Fruit fly (Drosophila melanogaster) whole organism, embryonic: ENCODE results near the gene CG4230.

Experiments
- Blimp-1 ChIP-seq: fragments of 200-800 bp; sonication (Bioruptor generic); optimal IDR thresholded peaks from 3 replicates; lab custom pipeline; 2018; ENCODE audit warnings: missing biosample characterization, missing genetic modification characterization, mild to moderate bottlenecking, moderate library complexity, missing genetic modification reagents
- CG10209 ChIP-seq: fragments of 200-800 bp; sonication (Bioruptor generic); optimal IDR thresholded peaks from 3 replicates; lab custom pipeline; 2017; ENCODE audit warnings: missing biosample characterization, mild to moderate bottlenecking, missing genetic modification characterization, missing genetic modification reagents
- CG11695 ChIP-seq: fragments of 200-800 bp; sonication (Bioruptor generic); IDR thresholded peaks from 3 replicates; pipeline ENCODE4 v1.3.6; 2022; ENCODE audit warnings: missing biosample characterization, missing genetic modification characterization
- CG1233 ChIP-seq: fragments of 200-800 bp; sonication (Bioruptor generic); optimal IDR thresholded peaks from 4 replicates; lab custom pipeline; 2018; ENCODE audit warnings: missing biosample characterization, mild to moderate bottlenecking, missing genetic modification characterization
- CG13296 ChIP-seq: fragments of 200-800 bp; sonication (Bioruptor generic); optimal IDR thresholded peaks from 3 replicates; lab custom pipeline; 2018; ENCODE audit warnings: missing biosample characterization, mild to moderate bottlenecking, missing genetic modification characterization
- CG14014 ChIP-seq: fragments of 200-800 bp; sonication (Bioruptor generic); IDR thresholded peaks from 2 replicates; pipeline ENCODE4 v1.3.6; 2022; ENCODE audit warnings: missing biosample characterization, missing genetic modification characterization
- CG1529 ChIP-seq: fragments of 200-800 bp; sonication (Bioruptor generic); optimal IDR thresholded peaks from 3 replicates; lab custom pipeline; 2018; ENCODE audit warnings: missing biosample characterization, missing genetic modification characterization
- CG1603 ChIP-seq: fragments of 200-800 bp; sonication (Bioruptor generic); optimal IDR thresholded peaks from 2 replicates; lab custom pipeline; 2019; ENCODE audit warnings: missing biosample characterization, mild to moderate bottlenecking, missing genetic modification characterization, moderate library complexity
- CG17328 ChIP-seq: fragments of 200-800 bp; sonication (Bioruptor generic); IDR thresholded peaks from 2 replicates; pipeline ENCODE4 v1.3.6; 2022; ENCODE audit warnings: missing biosample characterization, missing genetic modification characterization
- CG17359 ChIP-seq: fragments of 200-800 bp; sonication (Bioruptor generic); optimal IDR thresholded peaks from 3 replicates; lab custom pipeline; 2018; ENCODE audit warnings: missing biosample characterization, mild to moderate bottlenecking, missing genetic modification characterization, moderate library complexity
- CG17385 ChIP-seq: fragments of 200-800 bp; sonication (Bioruptor generic); optimal IDR thresholded peaks from 3 replicates; lab custom pipeline; 2018; ENCODE audit warnings: missing biosample characterization, mild to moderate bottlenecking, missing genetic modification characterization
- CG18599 ChIP-seq: fragments of 200-800 bp; sonication (Bioruptor generic); optimal IDR thresholded peaks from 3 replicates; lab custom pipeline; 2017; ENCODE audit warnings: missing biosample characterization, missing genetic modification characterization, mild to moderate bottlenecking, moderate library complexity, missing genetic modification reagents
- CG2199 ChIP-seq: fragments of 200-800 bp; sonication (Bioruptor generic); IDR thresholded peaks from 3 replicates; pipeline ENCODE4 v1.3.6; 2022; ENCODE audit warnings: missing biosample characterization, missing genetic modification characterization
- CG2202 ChIP-seq: fragments of 200-800 bp; sonication (Bioruptor generic); optimal IDR thresholded peaks from 2 replicates; lab custom pipeline; 2018; ENCODE audit warnings: missing biosample characterization, mild to moderate bottlenecking, missing genetic modification characterization
- CG2678 ChIP-seq: fragments of 200-800 bp; sonication (Bioruptor generic); optimal IDR thresholded peaks from 3 replicates; lab custom pipeline; 2019; ENCODE audit warnings: missing biosample characterization, mild to moderate bottlenecking, missing genetic modification characterization, moderate library complexity
- CG32767 ChIP-seq: fragments of 200-800 bp; sonication (Bioruptor generic); IDR thresholded peaks from 2 replicates; pipeline ENCODE4 v1.3.6; 2022; ENCODE audit warnings: missing biosample characterization, missing genetic modification characterization
- CG34376 ChIP-seq: fragments of 200-800 bp; sonication (Bioruptor generic); optimal IDR thresholded peaks from 2 replicates; lab custom pipeline; 2018; ENCODE audit warnings: missing biosample characterization, mild to moderate bottlenecking, missing genetic modification characterization
- CG5180 ChIP-seq: fragments of 200-800 bp; sonication (Bioruptor generic); optimal IDR thresholded peaks from 3 replicates; lab custom pipeline; 2017; ENCODE audit warnings: missing biosample characterization, missing genetic modification characterization, mild to moderate bottlenecking, moderate library complexity, missing genetic modification reagents
- CG7372 ChIP-seq: fragments of 200-800 bp; sonication (Bioruptor generic); IDR thresholded peaks from 2 replicates; pipeline ENCODE4 v1.3.6; 2022; ENCODE audit warnings: missing biosample characterization, missing genetic modification characterization
- CG8089 ChIP-seq: fragments of 200-800 bp; sonication (Bioruptor generic); optimal IDR thresholded peaks from 3 replicates; lab custom pipeline; 2016; ENCODE audit warnings: missing biosample characterization, missing genetic modification characterization
- Camta ChIP-seq: fragments of 200-800 bp; sonication (Bioruptor generic); optimal IDR thresholded peaks from 2 replicates; lab custom pipeline; 2016; ENCODE audit warnings: missing biosample characterization, missing genetic modification characterization
- HLHmδ ChIP-seq: fragments of 200-800 bp; sonication (Bioruptor generic); optimal IDR thresholded peaks from 2 replicates; lab custom pipeline; 2018; ENCODE audit warnings: missing biosample characterization, mild to moderate bottlenecking, missing genetic modification characterization, moderate library complexity
- Meics ChIP-seq: fragments of 200-800 bp; sonication (Bioruptor generic); optimal IDR thresholded peaks from 2 replicates; lab custom pipeline; 2017; ENCODE audit warnings: missing biosample characterization, mild to moderate bottlenecking, missing genetic modification characterization
- NfI ChIP-seq: fragments of 200-800 bp; sonication (Bioruptor generic); optimal IDR thresholded peaks from 3 replicates; lab custom pipeline; 2018; ENCODE audit warnings: missing biosample characterization, mild to moderate bottlenecking, missing genetic modification characterization, moderate library complexity
- PHDP ChIP-seq: fragments of 200-800 bp; sonication (Bioruptor generic); optimal IDR thresholded peaks from 3 replicates; lab custom pipeline; 2018; ENCODE audit warnings: missing biosample characterization, mild to moderate bottlenecking, missing genetic modification characterization, moderate library complexity
- Pdp1 ChIP-seq, 2 experiments: fragments of 200-800 bp; sonication (Bioruptor generic); optimal IDR thresholded peaks; 3 replicates each; lab custom pipeline; 2016; ENCODE audit warnings: missing biosample characterization in 2 of 2, missing genetic modification characterization in 2 of 2, mild to moderate bottlenecking in 1 of 2, moderate library complexity in 1 of 2
- Sox102F ChIP-seq: fragments of 200-800 bp; sonication (Bioruptor generic); optimal IDR thresholded peaks from 2 replicates; lab custom pipeline; 2018; ENCODE audit warnings: missing biosample characterization, mild to moderate bottlenecking, missing genetic modification characterization, moderate library complexity
- Taf1 ChIP-seq: fragments of 200-800 bp; sonication (Bioruptor generic); IDR thresholded peaks from 2 replicates; pipeline ENCODE4 v1.3.6; 2022; ENCODE audit warnings: missing biosample characterization, missing genetic modification characterization
- Trl ChIP-seq, 3 experiments: fragments of >200 bp in 2 of 3; fragments of 200-800 bp in 1 of 3; sonication (Bioruptor generic) in 1 of 3; optimal IDR thresholded peaks; 2 replicates in 1 of 3; 3 replicates in 2 of 3; lab custom pipeline; 2016 to 2017; ENCODE audit warnings: missing biosample characterization in 1 of 3, missing genetic modification characterization in 1 of 3
- amos ChIP-seq: fragments of 200-800 bp; sonication (Bioruptor generic); IDR thresholded peaks from 2 replicates; pipeline ENCODE4 v1.3.6; 2022; ENCODE audit warnings: missing biosample characterization, missing genetic modification characterization; ENCODE audit not compliant: partially characterized antibody
- ara ChIP-seq: fragments of 200-800 bp; sonication (Bioruptor generic); IDR thresholded peaks from 2 replicates; pipeline ENCODE4 v1.3.6; 2022; ENCODE audit warnings: missing biosample characterization, missing genetic modification characterization
- bab2 ChIP-seq: fragments of 200-800 bp; sonication (Bioruptor generic); optimal IDR thresholded peaks from 2 replicates; lab custom pipeline; 2016; ENCODE audit warnings: missing biosample characterization, missing genetic modification characterization
- chinmo ChIP-seq: fragments of 200-800 bp; sonication (Bioruptor generic); IDR thresholded peaks from 4 replicates; pipeline ENCODE4 v1.3.6; 2022; ENCODE audit warnings: missing biosample characterization, missing genetic modification characterization; ENCODE audit not compliant: partially characterized antibody
- croc ChIP-seq: fragments of 200-800 bp; sonication (Bioruptor generic); conservative IDR thresholded peaks from 3 replicates; pipeline ENCODE4 v1.3.6; 2022; ENCODE audit warnings: missing biosample characterization, missing genetic modification characterization
- cwo ChIP-seq: fragments of 200-800 bp; sonication (Bioruptor generic); optimal IDR thresholded peaks from 3 replicates; lab custom pipeline; 2017; ENCODE audit warnings: missing biosample characterization, missing genetic modification characterization, mild to moderate bottlenecking, moderate library complexity, missing genetic modification reagents
- fd64A ChIP-seq: fragments of 200-800 bp; sonication (Bioruptor generic); optimal IDR thresholded peaks from 3 replicates; lab custom pipeline; 2018; ENCODE audit warnings: missing biosample characterization, mild to moderate bottlenecking, missing genetic modification characterization
- fd96Cb ChIP-seq: fragments of 200-800 bp; sonication (Bioruptor generic); optimal IDR thresholded peaks from 2 replicates; lab custom pipeline; 2018; ENCODE audit warnings: missing biosample characterization, mild to moderate bottlenecking, missing genetic modification characterization, moderate library complexity
- grau ChIP-seq: fragments of 200-800 bp; optimal IDR thresholded peaks from 3 replicates; lab custom pipeline; 2019; ENCODE audit warnings: missing biosample characterization, mild to moderate bottlenecking, missing genetic modification characterization, moderate library complexity
- hkb ChIP-seq, 2 experiments: fragments of 200-800 bp in 1 of 2; fragments of >200 bp in 1 of 2; sonication (Bioruptor generic) in 1 of 2; IDR thresholded peaks in 1 of 2; optimal IDR thresholded peaks in 1 of 2; 2 replicates each; pipeline versions ENCODE4 v1.3.6 to Lab custom; 2017 to 2022; ENCODE audit warnings: missing biosample characterization in 1 of 2, missing genetic modification characterization in 1 of 2
- kah ChIP-seq: fragments of 200-800 bp; sonication (Bioruptor generic); optimal IDR thresholded peaks from 2 replicates; lab custom pipeline; 2018; ENCODE audit warnings: missing biosample characterization, mild to moderate bottlenecking, missing genetic modification characterization
- lov ChIP-seq, 2 experiments: fragments of 200-800 bp in 1 of 2; fragments of >200 bp in 1 of 2; sonication (Bioruptor generic) in 1 of 2; IDR thresholded peaks in 1 of 2; optimal IDR thresholded peaks in 1 of 2; 2 replicates in 1 of 2; 3 replicates in 1 of 2; pipeline versions ENCODE4 v1.3.6 to Lab custom; 2017 to 2022; ENCODE audit warnings: missing biosample characterization in 1 of 2, missing genetic modification characterization in 1 of 2
- nerfin-1 ChIP-seq: fragments of 200-800 bp; sonication (Bioruptor generic); optimal IDR thresholded peaks from 3 replicates; lab custom pipeline; 2019; ENCODE audit warnings: missing biosample characterization, mild to moderate bottlenecking, missing genetic modification characterization, moderate library complexity
- odd ChIP-seq: fragments of 200-800 bp; sonication (Bioruptor generic); optimal IDR thresholded peaks from 2 replicates; lab custom pipeline; 2017; ENCODE audit warnings: missing biosample characterization, mild to moderate bottlenecking, missing genetic modification characterization
- sd ChIP-seq: fragments of 200-800 bp; sonication (Bioruptor generic); optimal IDR thresholded peaks from 3 replicates; lab custom pipeline; 2018; ENCODE audit warnings: missing biosample characterization, mild to moderate bottlenecking, missing genetic modification characterization, moderate library complexity
- tap ChIP-seq: fragments of 200-800 bp; optimal IDR thresholded peaks from 3 replicates; lab custom pipeline; 2019; ENCODE audit warnings: missing biosample characterization, mild to moderate bottlenecking, missing genetic modification characterization, moderate library complexity
- wek ChIP-seq: fragments of 200-800 bp; sonication (Bioruptor generic); optimal IDR thresholded peaks from 3 replicates; lab custom pipeline; 2018; ENCODE audit warnings: missing biosample characterization, mild to moderate bottlenecking, missing genetic modification characterization, moderate library complexity

Gene CG4230

dm6 chr2L:5113480-5114118 lies 17.6 kb downstream of the CG4230 start (continued):
- TF ChIP-seq hkb (optimal IDR thresholded peaks at IDR 0.05; lab: Kevin White, UChicago) (no peak), hkb (GFP tag; IDR thresholded peaks at IDR 0.05; lab: Robert Waterston, UW) (peak; percentile 43; the same call in 1 of the 2 replicates), bab2 (no peak), fd64A (peak; percentile 24), PHDP (tag; lab: Kevin White, UChicago) (peak; percentile 19), CG2202 (no peak), amos (GFP tag; lab: Robert Waterston, UW) (no peak), grau (tag; lab: Kevin White, UChicago) (peak; percentile 43), ara (GFP tag; lab: Robert Waterston, UW) (0 out of 2 replicates have a peak, but pooled peaks have one; percentile 7), CG1603 (tag; lab: Kevin White, UChicago) (peak; percentile 16), CG17328 (GFP tag; lab: Robert Waterston, UW) (no peak), CG17359 (tag; lab: Kevin White, UChicago) (peak; percentile 51), chinmo (0 out of 4 replicates have a peak, but pooled peaks have one; percentile 54), wek (peak; percentile 63), CG10209 (peak; percentile 16), CG14014 (GFP tag; lab: Robert Waterston, UW) (peak; percentile 38; the same call in 1 of the 2 replicates), CG32767 (GFP tag; lab: Robert Waterston, UW) (no peak), Sox102F (GFP tag; lab: Kevin White, UChicago) (peak; percentile 3), lov (optimal IDR thresholded peaks at IDR 0.05; lab: Kevin White, UChicago) (no peak), lov (GFP tag; IDR thresholded peaks at IDR 0.05; lab: Robert Waterston, UW) (no peak), CG1233 (peak; percentile 6), Camta (GFP tag; lab: Kevin White, UChicago) (no peak), cwo (GFP tag; lab: Kevin White, UChicago) (peak; percentile 6), CG18599 (GFP tag; lab: Kevin White, UChicago) (peak; percentile 23), NfI (GFP tag; lab: Kevin White, UChicago) (no peak), CG7372 (GFP tag; lab: Robert Waterston, UW) (no peak), CG2678 (tag; lab: Kevin White, UChicago) (peak; percentile 43), tap (tag; lab: Kevin White, UChicago) (peak; percentile 44), CG34376 (GFP tag; lab: Kevin White, UChicago) (no peak), HLHmδ (GFP tag; lab: Kevin White, UChicago) (no peak), odd (GFP tag; lab: Kevin White, UChicago) (peak; percentile 58), CG2199 (GFP tag; lab: Robert Waterston, UW) (no peak), Taf1 (GFP tag; lab: Robert Waterston, UW) (no peak), CG11695 (0 out of 3 replicates have a peak, but pooled peaks have one; percentile 11), Trl (optimal IDR thresholded peaks at IDR 0.05; lab: Kevin White, UChicago) (no peak), Trl (GFP tag; optimal IDR thresholded peaks at IDR 0.05; lab: Kevin White, UChicago) (no peak), Pdp1 (GFP tag; optimal IDR thresholded peaks at IDR 0.05; lab: Kevin White, UChicago) (peak in 1 of 2 experiments; percentile 66), Blimp-1 (GFP tag; lab: Kevin White, UChicago) (no peak), sd (tag; lab: Kevin White, UChicago) (peak; percentile 30), kah (GFP tag; lab: Kevin White, UChicago) (peak; percentile 38), CG1529 (GFP tag; lab: Kevin White, UChicago) (no peak), nerfin-1 (tag; lab: Kevin White, UChicago) (peak; percentile 7), CG13296 (peak; percentile 55), Meics (GFP tag; lab: Kevin White, UChicago) (peak; percentile 12), CG5180 (GFP tag; lab: Kevin White, UChicago) (peak; percentile 52), CG17385 (no peak), croc (no peak), fd96Cb (no peak), CG8089 (no peak)
